Fruit fly (Drosophila melanogaster) whole organism, adult: Measurements from ENCODE around the gene Fitm.

Experiments used
- CG11617 ChIP-seq: fragments of 200-800 bp; sonication (Bioruptor generic); optimal IDR thresholded peaks from 2 replicates; lab custom pipeline; 2017; ENCODE audit warnings: mild to moderate bottlenecking, missing biosample characterization, missing genetic modification reagents, missing genetic modification characterization
- CG12768 ChIP-seq: fragments of 200-800 bp; sonication (Bioruptor generic); optimal IDR thresholded peaks from 2 replicates; lab custom pipeline; 2017; ENCODE audit warnings: missing biosample characterization, missing genetic modification characterization, mild to moderate bottlenecking, moderate library complexity, missing genetic modification reagents
- CG14711 ChIP-seq: fragments of 200-800 bp; sonication (Bioruptor generic); optimal IDR thresholded peaks from 2 replicates; lab custom pipeline; 2018; ENCODE audit warnings: missing biosample characterization, mild to moderate bottlenecking, missing genetic modification characterization, moderate library complexity
- CG33017 ChIP-seq: fragments of 200-800 bp; sonication (Bioruptor generic); optimal IDR thresholded peaks from 2 replicates; lab custom pipeline; 2018; ENCODE audit warnings: missing biosample characterization, mild to moderate bottlenecking, missing genetic modification characterization, moderate library complexity
- CG5204 ChIP-seq: fragments of 200-800 bp; sonication (Bioruptor generic); optimal IDR thresholded peaks from 2 replicates; lab custom pipeline; 2016; ENCODE audit warnings: missing biosample characterization, missing genetic modification characterization
- CG7045 ChIP-seq: fragments of 200-800 bp; sonication (Bioruptor generic); optimal IDR thresholded peaks from 2 replicates; lab custom pipeline; 2017; ENCODE audit warnings: missing biosample characterization, mild to moderate bottlenecking, missing genetic modification characterization
- CG7101 ChIP-seq: fragments of 200-800 bp; sonication (Bioruptor generic); optimal IDR thresholded peaks from 2 replicates; lab custom pipeline; 2018; ENCODE audit warnings: missing biosample characterization, mild to moderate bottlenecking, missing genetic modification characterization, moderate library complexity
- Clk ChIP-seq: fragments of 200-800 bp; sonication (Bioruptor generic); optimal IDR thresholded peaks from 2 replicates; lab custom pipeline; 2017; ENCODE audit warnings: missing biosample characterization, missing genetic modification characterization
- Crg-1 ChIP-seq: fragments of 200-800 bp; sonication (Bioruptor generic); optimal IDR thresholded peaks from 2 replicates; lab custom pipeline; 2016; ENCODE audit warnings: missing biosample characterization, missing genetic modification characterization
- Hr96 ChIP-seq: fragments of 200-800 bp; sonication (Bioruptor generic); optimal IDR thresholded peaks from 2 replicates; lab custom pipeline; 2016; ENCODE audit warnings: missing biosample characterization, missing genetic modification characterization
- Mnt ChIP-seq: fragments of 200-800 bp; sonication (Bioruptor generic); optimal IDR thresholded peaks from 2 replicates; lab custom pipeline; 2016; ENCODE audit warnings: missing biosample characterization, mild to moderate bottlenecking, missing genetic modification characterization
- bab1 ChIP-seq: fragments of 200-800 bp; sonication (Bioruptor generic); optimal IDR thresholded peaks from 3 replicates; lab custom pipeline; 2019; ENCODE audit warnings: missing biosample characterization, mild to moderate bottlenecking, missing genetic modification characterization, moderate library complexity
- cic ChIP-seq: fragments of 200-800 bp; sonication (Bioruptor generic); optimal IDR thresholded peaks from 2 replicates; lab custom pipeline; 2017; ENCODE audit warnings: missing biosample characterization, mild to moderate bottlenecking, missing genetic modification characterization, moderate library complexity
- cnc ChIP-seq, 2 experiments: fragments of >200 bp; optimal IDR thresholded peaks; 2 replicates each; lab custom pipeline; 2017
- kay ChIP-seq: fragments of 200-800 bp; sonication (Bioruptor generic); peaks from one replicate; lab custom pipeline; 2016; ENCODE audit warnings: missing biosample characterization, missing genetic modification characterization, borderline replicate concordance
- ovo ChIP-seq: fragments of 200-800 bp; sonication (Bioruptor generic); optimal IDR thresholded peaks from 2 replicates; lab custom pipeline; 2016; ENCODE audit warnings: missing biosample characterization, missing genetic modification characterization
- pad ChIP-seq: fragments of 200-800 bp; sonication (Bioruptor generic); optimal IDR thresholded peaks from 3 replicates; lab custom pipeline; 2017; ENCODE audit warnings: missing biosample characterization, missing genetic modification characterization, mild to moderate bottlenecking, moderate library complexity, missing genetic modification reagents
- tj ChIP-seq: fragments of 200-800 bp; sonication (Bioruptor generic); optimal IDR thresholded peaks from 3 replicates; lab custom pipeline; 2017; ENCODE audit warnings: missing biosample characterization, mild to moderate bottlenecking, missing genetic modification characterization, moderate library complexity
- toe ChIP-seq: fragments of 200-800 bp; sonication (Bioruptor generic); optimal IDR thresholded peaks from 2 replicates; lab custom pipeline; 2016; ENCODE audit warnings: missing biosample characterization, missing genetic modification characterization

Fitm gene

DNA sequence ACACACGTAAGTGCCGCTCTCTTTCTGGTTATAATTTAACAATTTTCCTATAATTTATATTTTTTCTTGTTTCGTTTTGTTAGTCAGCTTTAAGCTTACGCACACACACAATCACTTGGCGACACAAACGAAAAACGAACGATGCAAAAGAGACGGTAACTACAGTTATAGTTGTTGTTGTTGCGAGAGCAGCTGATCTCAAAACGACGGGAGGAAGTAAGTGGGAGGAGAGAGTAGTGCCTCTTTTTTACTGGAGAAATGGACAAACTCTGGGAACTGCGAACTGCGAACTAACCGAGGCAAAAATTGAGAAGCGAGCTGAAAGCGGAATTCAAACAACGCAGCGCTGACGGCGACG is 38.6 kb upstream of the Fitm start:
- TF ChIP-seq ovo (GFP tag; lab: Kevin White, UChicago) (peak; percentile 53), kay (GFP tag; lab: Kevin White, UChicago) (peak; percentile 51), Clk (GFP tag; lab: Kevin White, UChicago) (no peak), Crg-1 (GFP tag; lab: Kevin White, UChicago) (no peak)

DNA sequence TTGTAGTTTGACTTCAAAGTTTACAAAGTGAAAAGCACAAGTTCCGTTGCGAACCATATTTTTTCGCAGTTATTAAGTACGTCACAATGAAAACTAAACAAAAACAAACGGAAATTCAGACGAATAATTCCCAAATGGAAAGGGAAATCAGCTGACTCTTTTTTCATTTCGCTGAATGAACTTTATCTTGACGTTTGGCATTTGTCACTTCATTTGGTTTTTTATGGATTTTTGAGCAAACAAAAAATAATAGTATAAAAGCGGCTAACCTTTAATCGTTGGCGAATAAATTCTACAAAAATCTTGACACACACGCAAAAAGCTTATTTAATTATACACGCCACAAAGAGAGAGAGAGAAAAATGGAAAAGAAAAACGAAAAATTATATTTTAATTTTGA is 37.8 kb upstream of the Fitm start:
- TF ChIP-seq Hr96 (no peak), kay (GFP tag; lab: Kevin White, UChicago) (peak; percentile 95)

DNA sequence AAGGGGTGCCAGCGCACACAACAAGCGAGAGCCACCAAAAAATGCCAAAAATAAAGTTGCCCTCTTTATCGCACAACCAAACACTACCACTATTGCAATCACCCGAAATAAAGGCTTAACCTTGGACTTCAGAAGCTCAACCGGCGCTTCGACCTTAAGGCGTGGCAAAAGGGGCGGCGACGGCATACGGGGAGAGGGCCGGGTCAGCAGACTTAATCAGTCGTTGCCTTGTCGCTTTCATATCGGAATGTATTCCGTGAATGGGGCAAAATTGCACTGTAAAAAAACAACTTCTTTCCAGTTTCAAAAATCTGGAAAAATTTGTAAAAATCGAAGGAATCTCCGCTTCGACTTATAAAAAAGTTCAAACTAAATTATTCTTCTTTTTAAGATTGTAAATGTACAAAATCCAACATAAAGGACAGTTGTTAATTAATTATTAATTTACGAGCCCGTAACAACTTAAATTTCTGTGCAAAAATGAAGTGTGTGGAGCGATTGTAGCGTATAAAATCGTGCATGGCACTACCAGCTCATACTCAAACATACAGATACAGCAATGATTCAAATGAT is 37.2 kb upstream of the Fitm start:
- TF ChIP-seq CG14711 (tag; lab: Kevin White, UChicago), result no peak
- TF ChIP-seq ovo (GFP tag; lab: Kevin White, UChicago), result no peak
- TF ChIP-seq CG5204 (GFP tag; lab: Kevin White, UChicago), result no peak
- TF ChIP-seq kay (GFP tag; lab: Kevin White, UChicago), result no peak
- no peak for TF ChIP-seq CG11617
- no peak for TF ChIP-seq cnc (optimal IDR thresholded peaks at IDR 0.05; lab: Kevin White, UChicago)

DNA sequence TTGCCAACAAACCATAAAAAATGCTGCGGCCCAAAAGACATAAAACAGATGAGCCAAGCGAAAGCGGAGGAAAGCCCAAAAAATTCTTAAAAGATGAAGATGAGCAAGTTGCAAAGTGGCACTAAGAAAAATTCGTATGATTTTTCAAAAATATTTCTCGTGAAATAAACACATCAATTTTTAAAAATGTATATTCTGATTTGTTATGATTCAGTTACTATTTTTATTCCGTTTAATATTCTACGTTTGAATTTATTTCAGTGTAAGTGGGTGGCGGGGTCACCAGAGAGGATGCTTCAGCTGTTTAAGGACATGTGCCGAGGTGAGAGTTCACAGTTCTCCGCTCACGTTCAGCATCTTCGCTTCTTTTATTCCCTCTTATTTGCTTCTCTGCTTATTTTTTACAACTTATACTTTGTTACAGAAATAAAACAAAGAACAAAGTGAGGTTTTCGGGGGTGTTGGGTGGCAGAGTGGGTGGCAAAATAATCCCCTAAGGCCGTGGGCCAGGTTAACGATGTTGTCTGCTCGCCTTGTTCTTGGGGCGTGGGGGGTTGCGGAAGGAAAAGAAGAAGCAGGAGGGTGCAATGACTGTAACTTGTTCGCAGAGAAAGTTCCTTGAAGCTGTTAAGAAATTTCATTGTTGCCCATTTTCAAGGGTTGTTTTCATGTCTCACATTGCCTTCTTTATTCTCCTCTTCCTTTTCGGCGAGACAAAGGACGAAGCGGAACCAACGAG is 36.6 kb upstream of the Fitm start:
- TF ChIP-seq pad (GFP tag; lab: Kevin White, UChicago) (no peak), CG7101 (tag; lab: Kevin White, UChicago) (no peak)

DNA sequence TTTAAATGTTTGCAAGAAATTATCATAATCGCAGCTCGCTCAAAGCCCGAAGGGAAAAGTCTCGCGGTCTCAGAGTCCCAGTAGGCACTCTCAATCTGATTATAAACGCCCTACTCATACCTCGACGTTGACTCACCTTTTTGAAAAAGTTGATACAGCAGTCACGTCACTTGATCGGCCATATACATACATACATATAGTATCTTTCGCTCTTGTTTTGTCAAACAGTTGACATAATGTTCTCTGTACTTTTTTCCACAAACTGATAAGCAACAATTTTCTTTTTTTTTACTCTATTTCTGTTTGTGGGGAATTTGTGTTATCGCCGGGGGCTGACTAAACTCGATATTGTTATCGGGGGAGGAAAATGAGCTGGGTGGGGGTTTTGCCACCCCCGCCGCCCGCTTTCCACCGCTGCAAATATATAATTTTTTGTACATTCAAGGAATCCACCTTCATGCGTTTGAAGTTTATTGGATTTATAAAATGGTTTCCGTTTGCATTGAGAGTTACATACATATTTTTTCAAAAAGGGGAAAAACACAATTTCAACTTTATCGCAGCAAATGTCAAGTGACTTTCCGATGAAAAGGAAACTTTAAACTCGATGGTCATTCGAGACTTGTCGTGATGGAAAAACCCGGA is 35.2 kb upstream of the Fitm start:
- TF ChIP-seq CG7101 (tag; lab: Kevin White, UChicago) (peak; percentile 7), kay (GFP tag; lab: Kevin White, UChicago) (peak; percentile 79), CG12768 (peak; percentile 34), cic (GFP tag; lab: Kevin White, UChicago) (peak; percentile 59), Clk (GFP tag; lab: Kevin White, UChicago) (no peak)

DNA sequence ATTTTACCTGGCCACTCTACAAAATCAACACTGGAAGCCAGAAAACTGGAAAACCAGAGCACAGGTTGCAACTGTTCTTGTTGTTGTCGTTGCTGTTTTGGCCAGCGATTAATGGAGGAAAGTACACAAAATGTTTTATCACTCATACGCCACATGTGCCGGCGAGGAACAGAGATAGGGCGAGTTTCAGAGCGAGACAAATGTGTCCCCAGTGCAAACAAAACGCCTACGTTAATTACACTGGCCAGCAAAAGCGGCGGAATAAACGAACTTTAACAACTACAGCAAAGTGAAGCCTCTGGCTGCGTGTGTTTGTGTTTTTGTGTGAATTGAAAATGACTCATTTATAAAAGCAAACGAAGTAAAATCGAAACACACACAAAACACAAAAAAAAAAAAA is 34.3 kb upstream of the Fitm start:
- peak; percentile 15 for TF ChIP-seq Mnt (GFP tag; lab: Kevin White, UChicago)
- no peak for TF ChIP-seq bab1 (GFP tag; lab: Kevin White, UChicago)
- TF ChIP-seq pad (GFP tag; lab: Kevin White, UChicago), result no peak
- no peak for TF ChIP-seq CG33017
- peak; percentile 39 for TF ChIP-seq cic (GFP tag; lab: Kevin White, UChicago)
- TF ChIP-seq kay (GFP tag; lab: Kevin White, UChicago), result no peak
- peak; percentile 40 for TF ChIP-seq tj (GFP tag; lab: Kevin White, UChicago)
- no peak for TF ChIP-seq CG7045 (GFP tag; lab: Kevin White, UChicago)
- TF ChIP-seq CG12768, result peak; percentile 51

DNA sequence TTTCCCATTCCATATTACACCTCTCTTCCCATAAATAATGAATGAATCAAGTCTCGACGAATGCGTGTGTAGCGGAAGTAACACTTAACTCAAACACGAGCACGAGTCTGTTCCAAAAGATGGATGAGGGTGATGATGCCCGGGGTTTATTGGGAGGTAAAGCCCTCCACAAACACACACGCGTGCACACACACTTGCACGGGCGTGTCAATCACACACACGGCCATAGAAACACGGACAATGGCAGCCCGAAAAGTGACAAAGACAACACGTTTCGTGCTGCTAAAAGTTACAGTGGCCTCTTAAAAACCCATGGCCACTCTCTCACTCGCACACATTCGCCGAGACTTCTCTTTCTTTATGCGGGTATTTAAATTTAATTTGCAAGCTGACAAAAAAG is 33.0 kb upstream of the Fitm start:
- no peak for TF ChIP-seq ovo (GFP tag; lab: Kevin White, UChicago)
- no peak for TF ChIP-seq CG5204 (GFP tag; lab: Kevin White, UChicago)
- no peak for TF ChIP-seq CG14711 (tag; lab: Kevin White, UChicago)
- no peak for TF ChIP-seq CG7045 (GFP tag; lab: Kevin White, UChicago)
- no peak for TF ChIP-seq Clk (GFP tag; lab: Kevin White, UChicago)
- no peak for TF ChIP-seq Hr96
- no peak for TF ChIP-seq CG11617
- TF ChIP-seq CG33017, result no peak
- no peak for TF ChIP-seq kay (GFP tag; lab: Kevin White, UChicago)
- TF ChIP-seq Mnt (GFP tag; lab: Kevin White, UChicago), result no peak
- TF ChIP-seq cnc (optimal IDR thresholded peaks at IDR 0.05; lab: Kevin White, UChicago), result no peak
- no peak for TF ChIP-seq cic (GFP tag; lab: Kevin White, UChicago)
- TF ChIP-seq tj (GFP tag; lab: Kevin White, UChicago), result no peak
- TF ChIP-seq bab1 (GFP tag; lab: Kevin White, UChicago), result no peak
- no peak for TF ChIP-seq toe (GFP tag; lab: Kevin White, UChicago)
- TF ChIP-seq CG12768, result no peak
- TF ChIP-seq Crg-1 (GFP tag; lab: Kevin White, UChicago), result no peak
- no peak for TF ChIP-seq pad (GFP tag; lab: Kevin White, UChicago)
- TF ChIP-seq CG7101 (tag; lab: Kevin White, UChicago), result no peak
